Worm (Caenorhabditis elegans): Measurements from ENCODE around the gene cld-1.

ce11 chrIV:12977650-12978049 is 41.6 kb upstream of the cld-1 start:
- no peak for TF ChIP-seq fkh-10 (GFP tag; optimal IDR thresholded peaks at IDR 0.05)
- no peak for TF ChIP-seq unc-86 (tag; optimal IDR thresholded peaks at IDR 0.05)
- TF ChIP-seq hlh-6 (tag; optimal IDR thresholded peaks at IDR 0.05) = no peak
- TF ChIP-seq pha-4 (tag; optimal IDR thresholded peaks at IDR 0.05) = no peak
- TF ChIP-seq hlh-30 (tag; optimal IDR thresholded peaks at IDR 0.05; ENCODE audit: insufficient read depth) = no peak
- no peak for TF ChIP-seq C38D4.7 (GFP tag; optimal IDR thresholded peaks at IDR 0.05)
- no peak for TF ChIP-seq T23F11.4 (GFP tag; optimal IDR thresholded peaks at IDR 0.05)
- no peak for TF ChIP-seq npax-4 (tag; optimal IDR thresholded peaks at IDR 0.05)
- TF ChIP-seq F13H6.1 (tag; optimal IDR thresholded peaks at IDR 0.05) = no peak
- no peak for TF ChIP-seq ceh-9 (tag; optimal IDR thresholded peaks at IDR 0.05)
- no peak for TF ChIP-seq rnt-1 (tag; optimal IDR thresholded peaks at IDR 0.05)
- no peak for TF ChIP-seq elt-2 (tag; optimal IDR thresholded peaks at IDR 0.05)

All from whole organism, late embryonic.